Worm (Caenorhabditis elegans) whole organism, young adult: ENCODE data around the gene oac-54.

Experiments used
- F22D6.2 ChIP-seq: sonication (generic microtip); optimal IDR thresholded peaks from 2 replicates; lab custom pipeline; 2016; ENCODE audit warnings: mild to moderate bottlenecking, missing genetic modification characterization, missing compliant biosample characterization
- lir-1 ChIP-seq: fragments of 200-800 bp; sonication (Bioruptor generic); conservative IDR thresholded peaks from 2 replicates; pipeline ENCODE4 v1.3.6; 2022; ENCODE audit warnings: missing genetic modification reagents, missing genetic modification characterization, missing compliant biosample characterization
- lsy-27 ChIP-seq: sonication (generic microtip); optimal IDR thresholded peaks from 2 replicates; lab custom pipeline; 2017; ENCODE audit warnings: missing genetic modification characterization, mild to moderate bottlenecking, missing compliant biosample characterization, antibody characterized with exemption, missing genotype, borderline replicate concordance; ENCODE audit not compliant: insufficient read depth
- somi-1 ChIP-seq: fragments of 200-800 bp; sonication (Bioruptor generic); optimal IDR thresholded peaks from 2 replicates; lab custom pipeline; 2018; ENCODE audit warnings: mild to moderate bottlenecking, missing genetic modification characterization, missing compliant biosample characterization

- TF ChIP-seq lir-1 (GFP tag; lab: Robert Waterston, UW) (no peak), somi-1 (GFP tag; lab: Kevin White, UChicago) (no peak), F22D6.2 (tag; lab: Kevin White, UChicago) (no peak), lsy-27 (no peak)
Measured at ce11 chrII:9125007-9125406, 32.9 kb upstream of the oac-54 start.
